Fruit fly (Drosophila melanogaster) whole organism, embryonic: ENCODE measurements around the gene CG7987.

Experiments used
- CG10321 ChIP-seq: fragments of 200-800 bp; sonication (Bioruptor generic); IDR thresholded peaks from 2 replicates; pipeline ENCODE4 v1.3.6; 2022; ENCODE audit warnings: missing biosample characterization, missing genetic modification characterization
- CG10366 ChIP-seq: fragments of 200-800 bp; sonication (Bioruptor generic); IDR thresholded peaks from 2 replicates; pipeline ENCODE4 v1.3.6; 2022; ENCODE audit warnings: missing biosample characterization, missing genetic modification characterization
- CG11695 ChIP-seq: fragments of 200-800 bp; sonication (Bioruptor generic); IDR thresholded peaks from 3 replicates; pipeline ENCODE4 v1.3.6; 2022; ENCODE audit warnings: missing biosample characterization, missing genetic modification characterization
- CG12769 ChIP-seq: fragments of 200-800 bp; sonication (Bioruptor generic); optimal IDR thresholded peaks from 2 replicates; lab custom pipeline; 2019; ENCODE audit warnings: missing biosample characterization, mild to moderate bottlenecking, missing genetic modification characterization, moderate library complexity
- CG13424 ChIP-seq: fragments of 200-800 bp; sonication (Bioruptor generic); optimal IDR thresholded peaks from 2 replicates; lab custom pipeline; 2019; ENCODE audit warnings: missing biosample characterization, mild to moderate bottlenecking, missing genetic modification characterization, moderate library complexity
- CG15479 ChIP-seq: fragments of 200-800 bp; sonication (Bioruptor generic); optimal IDR thresholded peaks from 3 replicates; lab custom pipeline; 2019; ENCODE audit warnings: missing biosample characterization, mild to moderate bottlenecking, missing genetic modification characterization, moderate library complexity
- CG17361 ChIP-seq: fragments of 200-800 bp; sonication (Bioruptor generic); IDR thresholded peaks from 3 replicates; pipeline ENCODE4 v1.3.6; 2022; ENCODE audit warnings: missing biosample characterization, missing genetic modification characterization
- CG17568 ChIP-seq: fragments of 200-800 bp; sonication (Bioruptor generic); optimal IDR thresholded peaks from 2 replicates; lab custom pipeline; 2018; ENCODE audit warnings: missing biosample characterization, mild to moderate bottlenecking, missing genetic modification characterization, moderate library complexity
- CG32772 ChIP-seq: fragments of 200-800 bp; sonication (Bioruptor generic); IDR thresholded peaks from 2 replicates; pipeline ENCODE4 v1.3.6; 2022; ENCODE audit warnings: missing biosample characterization, missing genetic modification characterization
- CG3838 ChIP-seq: fragments of 200-800 bp; sonication (Bioruptor generic); optimal IDR thresholded peaks from 3 replicates; lab custom pipeline; 2016; ENCODE audit warnings: missing biosample characterization, missing genetic modification characterization
- CG3847 ChIP-seq: fragments of 200-800 bp; sonication (Bioruptor generic); IDR thresholded peaks from 2 replicates; pipeline ENCODE4 v1.3.6; 2022; ENCODE audit warnings: missing biosample characterization, missing genetic modification characterization
- CG6689 ChIP-seq: fragments of 200-800 bp; sonication (Bioruptor generic); IDR thresholded peaks from 2 replicates; pipeline ENCODE4 v1.3.6; 2022; ENCODE audit warnings: missing biosample characterization, missing genetic modification characterization
- CG6765 ChIP-seq: fragments of 200-800 bp; sonication (Bioruptor generic); optimal IDR thresholded peaks from 3 replicates; lab custom pipeline; 2017; ENCODE audit warnings: missing biosample characterization, mild to moderate bottlenecking, missing genetic modification characterization
- CG6854 ChIP-seq: fragments of 200-800 bp; sonication (Bioruptor generic); optimal IDR thresholded peaks from 3 replicates; lab custom pipeline; 2017; ENCODE audit warnings: missing biosample characterization, mild to moderate bottlenecking, missing genetic modification characterization
- CG7372 ChIP-seq: fragments of 200-800 bp; sonication (Bioruptor generic); IDR thresholded peaks from 2 replicates; pipeline ENCODE4 v1.3.6; 2022; ENCODE audit warnings: missing biosample characterization, missing genetic modification characterization
- CG8944 ChIP-seq: fragments of 200-800 bp; sonication (Bioruptor generic); optimal IDR thresholded peaks from 3 replicates; lab custom pipeline; 2016; ENCODE audit warnings: missing biosample characterization, missing genetic modification characterization
- CoRest ChIP-seq: fragments of 200-800 bp; sonication (Bioruptor generic); optimal IDR thresholded peaks from 3 replicates; lab custom pipeline; 2018; ENCODE audit warnings: missing biosample characterization, mild to moderate bottlenecking, missing genetic modification characterization, moderate library complexity
- D ChIP-seq, 2 experiments: fragments of 200-800 bp in 1 of 2; fragments of >200 bp in 1 of 2; sonication (Bioruptor generic) in 1 of 2; optimal IDR thresholded peaks; 2 replicates in 1 of 2; 3 replicates in 1 of 2; lab custom pipeline; 2017; ENCODE audit warnings: mild to moderate bottlenecking in 1 of 2, missing biosample characterization in 1 of 2, missing genetic modification characterization in 1 of 2, missing genetic modification reagents in 1 of 2
- Elba2 ChIP-seq: fragments of 200-800 bp; sonication (Bioruptor generic); optimal IDR thresholded peaks from 3 replicates; lab custom pipeline; 2016; ENCODE audit warnings: missing biosample characterization, missing genetic modification characterization
- HLH3B ChIP-seq: fragments of 200-800 bp; sonication (Bioruptor generic); IDR thresholded peaks from 2 replicates; pipeline ENCODE4 v1.3.6; 2022; ENCODE audit warnings: missing biosample characterization, missing genetic modification characterization
- HLHmδ ChIP-seq: fragments of 200-800 bp; sonication (Bioruptor generic); optimal IDR thresholded peaks from 2 replicates; lab custom pipeline; 2018; ENCODE audit warnings: missing biosample characterization, mild to moderate bottlenecking, missing genetic modification characterization, moderate library complexity
- Hey ChIP-seq: fragments of 200-800 bp; sonication (Bioruptor generic); optimal IDR thresholded peaks from 3 replicates; lab custom pipeline; 2018; ENCODE audit warnings: missing biosample characterization, mild to moderate bottlenecking, missing genetic modification characterization
- Lpt ChIP-seq: fragments of >200 bp; optimal IDR thresholded peaks from 2 replicates; lab custom pipeline; 2018; ENCODE audit warnings: missing biosample characterization, missing genetic modification characterization
- Mrtf ChIP-seq: fragments of 200-800 bp; sonication (Bioruptor generic); IDR thresholded peaks from 3 replicates; pipeline ENCODE4 v1.3.6; 2022; ENCODE audit warnings: missing biosample characterization, missing genetic modification characterization
- NC2α ChIP-seq: fragments of 200-800 bp; sonication (Bioruptor generic); optimal IDR thresholded peaks from 2 replicates; lab custom pipeline; 2016; ENCODE audit warnings: missing biosample characterization, missing genetic modification characterization
- NFAT ChIP-seq: fragments of 200-800 bp; sonication (Bioruptor generic); IDR thresholded peaks from 2 replicates; pipeline ENCODE4 v1.3.6; 2022; ENCODE audit warnings: missing biosample characterization, missing genetic modification characterization
- TFAM ChIP-seq: fragments of 200-800 bp; sonication (Bioruptor generic); optimal IDR thresholded peaks from 2 replicates; lab custom pipeline; 2017; ENCODE audit warnings: missing biosample characterization, missing genetic modification characterization, inconsistent platforms
- Vsx1 ChIP-seq: fragments of 200-800 bp; sonication (Bioruptor generic); optimal IDR thresholded peaks from 2 replicates; lab custom pipeline; 2017; ENCODE audit warnings: missing biosample characterization, mild to moderate bottlenecking, missing genetic modification characterization, missing genetic modification reagents
- ap ChIP-seq: fragments of 200-800 bp; sonication (Bioruptor generic); IDR thresholded peaks from 2 replicates; pipeline ENCODE4 v1.3.6; 2022; ENCODE audit warnings: missing biosample characterization, missing genetic modification characterization
- ara ChIP-seq: fragments of 200-800 bp; sonication (Bioruptor generic); IDR thresholded peaks from 2 replicates; pipeline ENCODE4 v1.3.6; 2022; ENCODE audit warnings: missing biosample characterization, missing genetic modification characterization
- ash1 ChIP-seq: fragments of 200-800 bp; sonication (Bioruptor generic); optimal IDR thresholded peaks from 2 replicates; lab custom pipeline; 2018; ENCODE audit warnings: missing biosample characterization, mild to moderate bottlenecking, missing genetic modification characterization
- bbx ChIP-seq: fragments of 200-800 bp; sonication (Bioruptor generic); IDR thresholded peaks from 2 replicates; pipeline ENCODE4 v1.3.6; 2022; ENCODE audit warnings: missing biosample characterization, missing genetic modification characterization; ENCODE audit not compliant: partially characterized antibody
- bsh ChIP-seq, 2 experiments: fragments of 200-800 bp; sonication (Bioruptor generic); optimal IDR thresholded peaks; 2 replicates each; lab custom pipeline; 2017 to 2018; ENCODE audit warnings: mild to moderate bottlenecking in 2 of 2, missing biosample characterization in 2 of 2, missing genetic modification characterization in 2 of 2, moderate library complexity in 1 of 2
- corto ChIP-seq: fragments of 200-800 bp; sonication (Bioruptor generic); optimal IDR thresholded peaks from 2 replicates; lab custom pipeline; 2016; ENCODE audit warnings: missing biosample characterization, mild to moderate bottlenecking, missing genetic modification characterization, moderate library complexity
- crp ChIP-seq, 2 experiments: fragments of 200-800 bp; sonication (Bioruptor generic); optimal IDR thresholded peaks; 2 replicates in 1 of 2; 3 replicates in 1 of 2; lab custom pipeline; 2017; ENCODE audit warnings: missing biosample characterization in 2 of 2, missing genetic modification characterization in 2 of 2, mild to moderate bottlenecking in 1 of 2, moderate library complexity in 1 of 2
- gcm ChIP-seq: fragments of 200-800 bp; sonication (Bioruptor generic); optimal IDR thresholded peaks from 2 replicates; lab custom pipeline; 2019; ENCODE audit warnings: missing biosample characterization, mild to moderate bottlenecking, missing genetic modification characterization, moderate library complexity
- jumu ChIP-seq: fragments of 200-800 bp; sonication (Bioruptor generic); optimal IDR thresholded peaks from 3 replicates; lab custom pipeline; 2016; ENCODE audit warnings: missing biosample characterization, missing genetic modification characterization
- lmd ChIP-seq: fragments of 200-800 bp; sonication (Bioruptor generic); IDR thresholded peaks from 2 replicates; pipeline ENCODE4 v1.3.6; 2022; ENCODE audit warnings: missing biosample characterization, missing genetic modification characterization
- lov ChIP-seq, 2 experiments: fragments of 200-800 bp in 1 of 2; fragments of >200 bp in 1 of 2; sonication (Bioruptor generic) in 1 of 2; IDR thresholded peaks in 1 of 2; optimal IDR thresholded peaks in 1 of 2; 2 replicates in 1 of 2; 3 replicates in 1 of 2; pipeline versions ENCODE4 v1.3.6 to Lab custom; 2017 to 2022; ENCODE audit warnings: missing biosample characterization in 1 of 2, missing genetic modification characterization in 1 of 2
- oc ChIP-seq: fragments of 200-800 bp; sonication (Bioruptor generic); optimal IDR thresholded peaks from 2 replicates; lab custom pipeline; 2018; ENCODE audit warnings: missing biosample characterization, mild to moderate bottlenecking, missing genetic modification characterization, moderate library complexity
- pfk ChIP-seq: fragments of 200-800 bp; sonication (Bioruptor generic); optimal IDR thresholded peaks from 2 replicates; lab custom pipeline; 2018; ENCODE audit warnings: missing biosample characterization, mild to moderate bottlenecking, missing genetic modification characterization, moderate library complexity
- rib ChIP-seq: fragments of 200-800 bp; sonication (Bioruptor generic); IDR thresholded peaks from 2 replicates; pipeline ENCODE4 v1.3.6; 2022; ENCODE audit warnings: missing biosample characterization, missing genetic modification characterization
- ro ChIP-seq: fragments of 200-800 bp; sonication (Bioruptor generic); IDR thresholded peaks from 2 replicates; pipeline ENCODE4 v1.3.6; 2022; ENCODE audit warnings: missing biosample characterization, missing genetic modification characterization
- sc ChIP-seq, 3 experiments: fragments of >200 bp in 2 of 3; fragments of 200-800 bp in 1 of 3; sonication (Bioruptor generic) in 1 of 3; optimal IDR thresholded peaks; 2 replicates in 2 of 3; 3 replicates in 1 of 3; lab custom pipeline; 2017; ENCODE audit warnings: mild to moderate bottlenecking in 1 of 3, missing biosample characterization in 1 of 3, missing genetic modification characterization in 1 of 3, missing genetic modification reagents in 1 of 3
- schlank ChIP-seq: fragments of 200-800 bp; sonication (Bioruptor generic); optimal IDR thresholded peaks from 2 replicates; lab custom pipeline; 2018; ENCODE audit warnings: missing biosample characterization, mild to moderate bottlenecking, missing genetic modification characterization
- sqz ChIP-seq: fragments of 200-800 bp; sonication (Bioruptor generic); optimal IDR thresholded peaks from 3 replicates; lab custom pipeline; 2018; ENCODE audit warnings: missing biosample characterization, mild to moderate bottlenecking, missing genetic modification characterization
- tll ChIP-seq, 2 experiments: fragments of 200-800 bp in 1 of 2; fragments of >200 bp in 1 of 2; sonication (Bioruptor generic) in 1 of 2; optimal IDR thresholded peaks; 2 replicates each; lab custom pipeline; 2017 to 2019; ENCODE audit warnings: missing biosample characterization in 2 of 2, missing genetic modification characterization in 2 of 2, mild to moderate bottlenecking in 1 of 2, moderate library complexity in 1 of 2
- usp ChIP-seq: fragments of >200 bp; optimal IDR thresholded peaks from 2 replicates; lab custom pipeline; 2017; ENCODE audit warnings: missing biosample characterization, missing genetic modification characterization

The CG7987 gene

dm6 chr3R:14558383-14558883, 17.3 kb downstream of the CG7987 start (continued):
- peak; percentile 91 for TF ChIP-seq HLH3B
- TF ChIP-seq CG15479 (GFP tag; lab: Kevin White, UChicago) = no peak
- no peak for TF ChIP-seq sc (optimal IDR thresholded peaks at IDR 0.05; lab: Kevin White, UChicago)
- TF ChIP-seq sc (GFP tag; optimal IDR thresholded peaks at IDR 0.05; lab: Kevin White, UChicago) = peak; percentile 84
- no peak for TF ChIP-seq pfk (GFP tag; lab: Kevin White, UChicago)
- TF ChIP-seq ara (GFP tag; lab: Robert Waterston, UW) = peak; percentile 64
- TF ChIP-seq corto (GFP tag; lab: Kevin White, UChicago) = no peak
- peak; percentile 88 for TF ChIP-seq jumu (GFP tag; lab: Kevin White, UChicago)
- no peak for TF ChIP-seq bbx (GFP tag; lab: Robert Waterston, UW)
- TF ChIP-seq CG17568 (GFP tag; lab: Kevin White, UChicago) = peak; percentile 84
- peak; percentile 54; the same call in 1 of the 2 replicates for TF ChIP-seq ro (GFP tag; lab: Robert Waterston, UW)
- TF ChIP-seq oc (tag; lab: Kevin White, UChicago) = peak; percentile 88
- TF ChIP-seq CG3847 (GFP tag; lab: Robert Waterston, UW) = peak; percentile 81
- TF ChIP-seq CG6689 (GFP tag; lab: Robert Waterston, UW) = peak; percentile 85
- TF ChIP-seq schlank = peak; percentile 79
- peak; percentile 86 for TF ChIP-seq Vsx1
- peak; percentile 89 for TF ChIP-seq CG11695 (GFP tag; lab: Robert Waterston, UW)
- TF ChIP-seq TFAM = no peak
- TF ChIP-seq HLHmδ (GFP tag; lab: Kevin White, UChicago) = no peak
- TF ChIP-seq CG32772 = peak; percentile 71
- TF ChIP-seq rib = peak; percentile 83
- TF ChIP-seq ap = peak; percentile 66; the same call in 1 of the 2 replicates
- peak; percentile 88 for TF ChIP-seq CG6765 (GFP tag; lab: Kevin White, UChicago)
- peak; percentile 78 for TF ChIP-seq CG10366 (GFP tag; lab: Robert Waterston, UW)
- peak; percentile 30 for TF ChIP-seq Hey
- peak; percentile 48 for TF ChIP-seq CG3838
- no peak for TF ChIP-seq lov (optimal IDR thresholded peaks at IDR 0.05; lab: Kevin White, UChicago)
- TF ChIP-seq lov (GFP tag; IDR thresholded peaks at IDR 0.05; lab: Robert Waterston, UW) = peak; percentile 63; the same call in 1 of the 3 replicates
- peak; percentile 76 for TF ChIP-seq CG8944 (GFP tag; lab: Kevin White, UChicago)
- peak; percentile 94 for TF ChIP-seq CoRest
- peak; percentile 77 for TF ChIP-seq NFAT (GFP tag; lab: Robert Waterston, UW)
- TF ChIP-seq CG13424 = peak; percentile 95
- peak; percentile 95 for TF ChIP-seq CG17361 (GFP tag; lab: Robert Waterston, UW)
- TF ChIP-seq CG6854 (GFP tag; lab: Kevin White, UChicago) = peak; percentile 93
- TF ChIP-seq CG7372 (GFP tag; lab: Robert Waterston, UW) = peak; percentile 83
- peak; percentile 77 for TF ChIP-seq CG12769 (tag; lab: Kevin White, UChicago)
- no peak for TF ChIP-seq Lpt (GFP tag; lab: Kevin White, UChicago)
- peak in 1 of 2 experiments; percentile 51 for TF ChIP-seq crp (GFP tag; optimal IDR thresholded peaks at IDR 0.05; lab: Kevin White, UChicago)
- peak; percentile 89 for TF ChIP-seq lmd (GFP tag; lab: Robert Waterston, UW)
- TF ChIP-seq tll (GFP tag; optimal IDR thresholded peaks at IDR 0.05; lab: Kevin White, UChicago) = no peak
- peak; percentile 52 for TF ChIP-seq ash1
- peak; percentile 69 for TF ChIP-seq NC2α (GFP tag; lab: Kevin White, UChicago)
- no peak for TF ChIP-seq Elba2
- peak; percentile 47; the same call in 1 of the 2 replicates for TF ChIP-seq CG10321 (GFP tag; lab: Robert Waterston, UW)
- no peak for TF ChIP-seq D (optimal IDR thresholded peaks at IDR 0.05; lab: Kevin White, UChicago)
- TF ChIP-seq D (GFP tag; optimal IDR thresholded peaks at IDR 0.05; lab: Kevin White, UChicago) = peak; percentile 89
- TF ChIP-seq usp (GFP tag; lab: Kevin White, UChicago) = no peak
- peak; percentile 80 for TF ChIP-seq sqz (GFP tag; lab: Kevin White, UChicago)
- TF ChIP-seq gcm (GFP tag; lab: Kevin White, UChicago) = peak; percentile 91
- TF ChIP-seq bsh (GFP tag; optimal IDR thresholded peaks at IDR 0.05; lab: Kevin White, UChicago) = peak in 1 of 2 experiments; percentile 85
- peak; percentile 77; the same call in 2 of the 3 replicates for TF ChIP-seq Mrtf (GFP tag; lab: Robert Waterston, UW)
